Fruit fly (Drosophila melanogaster): ENCODE data around the gene CG7567.

The CG7567 gene

dm6 chr3R:29566997-29567670 lies 20.8 kb downstream of the CG7567 start (continued):
- TF ChIP-seq lola (GFP tag; optimal IDR thresholded peaks at IDR 0.05), result peak in 1 of 3 experiments; percentile 80
- peak; percentile 65 for TF ChIP-seq HLH3B (GFP tag; IDR thresholded peaks at IDR 0.05)
- TF ChIP-seq NC2β (GFP tag; optimal IDR thresholded peaks at IDR 0.05), result peak; percentile 38
- no peak for TF ChIP-seq CG31365 (tag; optimal IDR thresholded peaks at IDR 0.05)
- TF ChIP-seq Ets97D (GFP tag; optimal IDR thresholded peaks at IDR 0.05), result no peak
- TF ChIP-seq CG6272 (GFP tag; IDR thresholded peaks at IDR 0.05), result peak; percentile 61
- TF ChIP-seq CG32772 (GFP tag; IDR thresholded peaks at IDR 0.05), result peak; percentile 68
- TF ChIP-seq CG4282 (GFP tag; optimal IDR thresholded peaks at IDR 0.05), result no peak
- TF ChIP-seq amos (GFP tag; IDR thresholded peaks at IDR 0.05; ENCODE audit: partially characterized antibody), result no peak
- peak; percentile 50; the same call in 1 of the 3 replicates for TF ChIP-seq jigr1 (GFP tag; IDR thresholded peaks at IDR 0.05)
- peak; percentile 61 for TF ChIP-seq Ptx1 (GFP tag; IDR thresholded peaks at IDR 0.05)
- peak; percentile 60 for TF ChIP-seq CoRest (tag; optimal IDR thresholded peaks at IDR 0.05)
- peak; percentile 56 for TF ChIP-seq CG5245 (GFP tag; optimal IDR thresholded peaks at IDR 0.05)
- TF ChIP-seq Xbp1 (GFP tag; optimal IDR thresholded peaks at IDR 0.05), result peak; percentile 66
- no peak for TF ChIP-seq lov (optimal IDR thresholded peaks at IDR 0.05)
- TF ChIP-seq lov (GFP tag; IDR thresholded peaks at IDR 0.05), result peak; percentile 63; the same call in 2 of the 3 replicates
- TF ChIP-seq CG9437 (GFP tag; optimal IDR thresholded peaks at IDR 0.05), result peak; percentile 21
- peak; percentile 47 for TF ChIP-seq CG17385 (GFP tag; optimal IDR thresholded peaks at IDR 0.05)
- TF ChIP-seq repo (GFP tag; optimal IDR thresholded peaks at IDR 0.05), result peak; percentile 35
- TF ChIP-seq sima (GFP tag; optimal IDR thresholded peaks at IDR 0.05), result no peak
- peak; percentile 77 for TF ChIP-seq CG4404 (GFP tag; IDR thresholded peaks at IDR 0.05)
- peak; percentile 66 for TF ChIP-seq CG14050 (GFP tag; IDR thresholded peaks at IDR 0.05)
- TF ChIP-seq Asciz (GFP tag; optimal IDR thresholded peaks at IDR 0.05), result peak; percentile 21
- TF ChIP-seq sug (tag; optimal IDR thresholded peaks at IDR 0.05), result no peak
- no peak for TF ChIP-seq bowl (GFP tag; IDR thresholded peaks at IDR 0.05)
- no peak for TF ChIP-seq CG4617 (GFP tag; optimal IDR thresholded peaks at IDR 0.05; ENCODE audit: borderline replicate concordance)
- no peak for TF ChIP-seq CG12769 (tag; optimal IDR thresholded peaks at IDR 0.05)
- TF ChIP-seq CG7556 (GFP tag; optimal IDR thresholded peaks at IDR 0.05), result peak; percentile 47
- TF ChIP-seq MBD-R2 (GFP tag; IDR thresholded peaks at IDR 0.05), result no peak
- no peak for TF ChIP-seq kah (GFP tag; optimal IDR thresholded peaks at IDR 0.05)
- TF ChIP-seq Dbx (GFP tag; IDR thresholded peaks at IDR 0.05), result no peak
- TF ChIP-seq CG2875 (GFP tag; optimal IDR thresholded peaks at IDR 0.05), result peak; percentile 25
- peak; percentile 43 for TF ChIP-seq CG11723 (GFP tag; optimal IDR thresholded peaks at IDR 0.05)
- no peak for TF ChIP-seq Scr (GFP tag; IDR thresholded peaks at IDR 0.05; ENCODE audit: partially characterized antibody)
- TF ChIP-seq CG12236 (GFP tag; optimal IDR thresholded peaks at IDR 0.05), result no peak
- peak; percentile 66 for TF ChIP-seq CG17829 (tag; optimal IDR thresholded peaks at IDR 0.05)
- no peak for TF ChIP-seq CTCF (GFP tag; optimal IDR thresholded peaks at IDR 0.05)
- no peak for TF ChIP-seq Hmx (GFP tag; optimal IDR thresholded peaks at IDR 0.05)
- no peak for TF ChIP-seq fd3F (GFP tag; optimal IDR thresholded peaks at IDR 0.05)
- peak; percentile 70 for TF ChIP-seq CG30431 (GFP tag; optimal IDR thresholded peaks at IDR 0.05)
- TF ChIP-seq Nf-YB (GFP tag; optimal IDR thresholded peaks at IDR 0.05), result peak; percentile 92
- TF ChIP-seq NFAT (GFP tag; IDR thresholded peaks at IDR 0.05), result no peak
- TF ChIP-seq CG3726 (GFP tag; IDR thresholded peaks at IDR 0.05), result peak; percentile 71; the same call in 2 of the 3 replicates
- 0 out of 2 replicates have a peak, but pooled peaks have one; percentile 12 for TF ChIP-seq Bgb (GFP tag; IDR thresholded peaks at IDR 0.05; ENCODE audit: partially characterized antibody)
- TF ChIP-seq Fer3 (tag; optimal IDR thresholded peaks at IDR 0.05), result peak; percentile 5
- peak; percentile 61 for TF ChIP-seq ind (GFP tag; optimal IDR thresholded peaks at IDR 0.05)
- peak; percentile 74 for TF ChIP-seq sim (GFP tag; IDR thresholded peaks at IDR 0.05)
- TF ChIP-seq ewg (GFP tag; optimal IDR thresholded peaks at IDR 0.05), result peak; percentile 40
- TF ChIP-seq Adf1 (GFP tag; IDR thresholded peaks at IDR 0.05), result peak; percentile 21; the same call in 1 of the 2 replicates
- TF ChIP-seq CG6654 (GFP tag; optimal IDR thresholded peaks at IDR 0.05), result peak; percentile 48
